Worm (Caenorhabditis elegans) whole organism, mixed stage, embryonic: ENCODE data around the gene Y53C12A.3.
"Not testable (repeated sequence)": the region's sequence is repeated elsewhere in the genome, so short reads cannot be mapped to it uniquely, and the experiment has no call there.

Experiments
- ces-1 ChIP-seq: fragments of 150-350 bp; optimal IDR thresholded peaks from 2 replicates; lab custom pipeline; 2014; ENCODE audit warnings: missing biosample characterization, missing genetic modification reagents, missing genetic modification characterization
- cnd-1 ChIP-seq: fragments of 200-800 bp; sonication (Bioruptor generic); optimal IDR thresholded peaks from 2 replicates; lab custom pipeline; 2018; ENCODE audit warnings: mild to moderate bottlenecking, missing genetic modification characterization, missing compliant biosample characterization
- lsy-2 ChIP-seq: fragments of 150-350 bp; optimal IDR thresholded peaks from 2 replicates; lab custom pipeline; 2014; ENCODE audit warnings: missing biosample characterization, missing genetic modification characterization
- nhr-12 ChIP-seq: fragments of 150-350 bp; optimal IDR thresholded peaks from 2 replicates; lab custom pipeline; 2014; ENCODE audit warnings: missing biosample characterization, missing genetic modification characterization
- nhr-237 ChIP-seq: fragments of 150-350 bp; optimal IDR thresholded peaks from 2 replicates; lab custom pipeline; 2014; ENCODE audit warnings: missing biosample characterization, missing genetic modification characterization
- nhr-28 ChIP-seq: fragments of 150-350 bp; optimal IDR thresholded peaks from 2 replicates; lab custom pipeline; 2014; ENCODE audit warnings: missing biosample characterization, missing genetic modification characterization
- nhr-76 ChIP-seq: sonication (generic microtip); optimal IDR thresholded peaks from 2 replicates; lab custom pipeline; 2017; ENCODE audit warnings: missing biosample characterization, missing genetic modification characterization
- snpc-4 ChIP-seq: fragments of 150-350 bp; optimal IDR thresholded peaks from 2 replicates; lab custom pipeline; 2014; ENCODE audit warnings: missing biosample characterization, missing genetic modification characterization
- unc-62 ChIP-seq: fragments of 150-350 bp; optimal IDR thresholded peaks from 2 replicates; lab custom pipeline; 2014; ENCODE audit warnings: missing biosample characterization, missing genetic modification reagents, missing genetic modification characterization

DNA sequence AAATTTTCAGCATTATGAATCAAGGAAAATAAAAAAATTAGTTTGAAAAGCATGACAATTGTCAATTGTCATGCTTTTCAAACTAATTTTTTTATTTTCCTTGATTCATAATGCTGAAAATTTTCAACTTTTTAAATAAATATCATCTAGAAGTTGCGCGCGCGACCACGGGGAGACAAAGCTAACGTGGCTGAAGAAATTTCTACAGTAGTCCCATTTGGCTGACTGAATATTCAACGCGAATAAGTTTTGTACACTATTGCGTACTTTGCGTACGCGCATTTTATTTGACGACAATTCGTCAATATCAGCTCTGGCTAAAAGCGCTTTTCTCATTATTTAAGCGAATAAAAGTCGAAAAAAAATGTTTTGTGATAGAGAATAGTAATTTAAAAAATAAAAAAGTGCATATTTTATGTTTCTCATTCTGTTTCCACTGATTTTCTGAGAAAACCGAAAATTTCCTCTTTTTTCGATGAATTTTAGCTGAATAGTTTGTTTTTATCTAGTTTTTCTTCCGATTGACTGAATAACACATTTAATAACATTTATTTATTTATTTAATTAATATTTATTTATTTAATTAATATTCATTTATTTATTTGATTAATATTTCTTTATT is 12.7 kb upstream of the Y53C12A.3 start, which contains the start of gene Y53C12A.11:
- TF ChIP-seq ces-1 (GFP tag; lab: Kevin White, UChicago); nhr-28; lsy-2 (tag; lab: Kevin White, UChicago); snpc-4; cnd-1 (tag; lab: Kevin White, UChicago); unc-62 (GFP tag; lab: Kevin White, UChicago); nhr-12 (tag; lab: Kevin White, UChicago); nhr-76; nhr-237 (tag; lab: Kevin White, UChicago): not testable (repeated sequence)
